Fruit fly (Drosophila melanogaster) whole organism, embryonic: Measurements from ENCODE around the gene CG10068.

ENCODE experiments used
- Aef1 ChIP-seq: fragments of 200-800 bp; sonication (Bioruptor generic); IDR thresholded peaks from 3 replicates; pipeline ENCODE4 v1.3.6; 2022; ENCODE audit warnings: missing biosample characterization, missing genetic modification characterization
- Asciz ChIP-seq: fragments of 200-800 bp; sonication (Bioruptor generic); optimal IDR thresholded peaks from 2 replicates; lab custom pipeline; 2017; ENCODE audit warnings: missing biosample characterization, mild to moderate bottlenecking, missing genetic modification characterization, missing genetic modification reagents
- Atf6 ChIP-seq: fragments of 200-800 bp; sonication (Bioruptor generic); IDR thresholded peaks from 2 replicates; pipeline ENCODE4 v1.3.6; 2022; ENCODE audit warnings: missing biosample characterization, missing genetic modification characterization
- CG10543 ChIP-seq: fragments of 200-800 bp; sonication (Bioruptor generic); optimal IDR thresholded peaks from 3 replicates; lab custom pipeline; 2017; ENCODE audit warnings: missing biosample characterization, mild to moderate bottlenecking, missing genetic modification characterization, moderate library complexity
- CG1233 ChIP-seq: fragments of 200-800 bp; sonication (Bioruptor generic); optimal IDR thresholded peaks from 4 replicates; lab custom pipeline; 2018; ENCODE audit warnings: missing biosample characterization, mild to moderate bottlenecking, missing genetic modification characterization
- CG13296 ChIP-seq: fragments of 200-800 bp; sonication (Bioruptor generic); optimal IDR thresholded peaks from 3 replicates; lab custom pipeline; 2018; ENCODE audit warnings: missing biosample characterization, mild to moderate bottlenecking, missing genetic modification characterization
- CG14441 ChIP-seq: fragments of 200-800 bp; sonication (Bioruptor generic); IDR thresholded peaks from 2 replicates; pipeline ENCODE4 v1.3.6; 2022; ENCODE audit warnings: missing biosample characterization, missing genetic modification characterization
- CG15269 ChIP-seq: fragments of 200-800 bp; sonication (Bioruptor generic); optimal IDR thresholded peaks from 2 replicates; lab custom pipeline; 2018; ENCODE audit warnings: missing biosample characterization, mild to moderate bottlenecking, missing genetic modification characterization, moderate library complexity
- CG17328 ChIP-seq: fragments of 200-800 bp; sonication (Bioruptor generic); IDR thresholded peaks from 2 replicates; pipeline ENCODE4 v1.3.6; 2022; ENCODE audit warnings: missing biosample characterization, missing genetic modification characterization
- CG2120 ChIP-seq: fragments of 200-800 bp; sonication (Bioruptor generic); optimal IDR thresholded peaks from 3 replicates; lab custom pipeline; 2016; ENCODE audit warnings: missing biosample characterization, missing genetic modification characterization
- CG30403 ChIP-seq: fragments of 200-800 bp; sonication (Bioruptor generic); optimal IDR thresholded peaks from 3 replicates; lab custom pipeline; 2016; ENCODE audit warnings: missing biosample characterization, missing genetic modification characterization
- CG3281 ChIP-seq: fragments of 200-800 bp; sonication (Bioruptor generic); optimal IDR thresholded peaks from 3 replicates; lab custom pipeline; 2017; ENCODE audit warnings: missing biosample characterization, mild to moderate bottlenecking, missing genetic modification characterization
- CG33213 ChIP-seq: fragments of 200-800 bp; sonication (Bioruptor generic); optimal IDR thresholded peaks from 3 replicates; lab custom pipeline; 2016; ENCODE audit warnings: missing biosample characterization, missing genetic modification characterization
- CG34376 ChIP-seq: fragments of 200-800 bp; sonication (Bioruptor generic); optimal IDR thresholded peaks from 2 replicates; lab custom pipeline; 2018; ENCODE audit warnings: missing biosample characterization, mild to moderate bottlenecking, missing genetic modification characterization
- CG3995 ChIP-seq: fragments of 200-800 bp; sonication (Bioruptor generic); optimal IDR thresholded peaks from 3 replicates; lab custom pipeline; 2016; ENCODE audit warnings: missing biosample characterization, missing genetic modification characterization
- CG42726 ChIP-seq: fragments of 200-800 bp; sonication (Bioruptor generic); IDR thresholded peaks from 2 replicates; pipeline ENCODE4 v1.3.6; 2022; ENCODE audit warnings: missing biosample characterization, missing genetic modification characterization; ENCODE audit not compliant: partially characterized antibody
- CG4328 ChIP-seq: fragments of 200-800 bp; sonication (Bioruptor generic); optimal IDR thresholded peaks from 3 replicates; lab custom pipeline; 2017; ENCODE audit warnings: missing biosample characterization, missing genetic modification reagents, missing genetic modification characterization
- CG4617 ChIP-seq: fragments of 200-800 bp; sonication (Bioruptor generic); optimal IDR thresholded peaks from 3 replicates; lab custom pipeline; 2016; ENCODE audit warnings: missing biosample characterization, missing genetic modification characterization, borderline replicate concordance
- CG4707 ChIP-seq: fragments of 200-800 bp; sonication (Bioruptor generic); optimal IDR thresholded peaks from 2 replicates; lab custom pipeline; 2018; ENCODE audit warnings: missing biosample characterization, mild to moderate bottlenecking, missing genetic modification characterization, moderate library complexity
- CG6175 ChIP-seq: fragments of 200-800 bp; sonication (Bioruptor generic); IDR thresholded peaks from 3 replicates; pipeline ENCODE4 v1.3.6; 2022; ENCODE audit warnings: missing biosample characterization, missing genetic modification characterization
- CG7556 ChIP-seq: fragments of 200-800 bp; sonication (Bioruptor generic); optimal IDR thresholded peaks from 2 replicates; lab custom pipeline; 2017; ENCODE audit warnings: missing biosample characterization, mild to moderate bottlenecking, missing genetic modification characterization
- CG8359 ChIP-seq: fragments of 200-800 bp; sonication (Bioruptor generic); optimal IDR thresholded peaks from 2 replicates; lab custom pipeline; 2017; ENCODE audit warnings: missing biosample characterization, mild to moderate bottlenecking, missing genetic modification characterization, borderline replicate concordance
- CG8388 ChIP-seq: fragments of 200-800 bp; sonication (Bioruptor generic); optimal IDR thresholded peaks from 2 replicates; lab custom pipeline; 2019; ENCODE audit warnings: missing biosample characterization, mild to moderate bottlenecking, missing genetic modification characterization, moderate library complexity
- D19A ChIP-seq: fragments of 200-800 bp; optimal IDR thresholded peaks from 3 replicates; lab custom pipeline; 2019; ENCODE audit warnings: missing biosample characterization, mild to moderate bottlenecking, missing genetic modification characterization, moderate library complexity
- Eip74EF ChIP-seq, 2 experiments: fragments of 200-800 bp in 1 of 2; fragments of >200 bp in 1 of 2; sonication (Bioruptor generic) in 1 of 2; optimal IDR thresholded peaks; 2 replicates each; lab custom pipeline; 2017 to 2019; ENCODE audit warnings: missing biosample characterization in 2 of 2, missing genetic modification characterization in 2 of 2, mild to moderate bottlenecking in 1 of 2, moderate library complexity in 1 of 2
- H15 ChIP-seq: fragments of 200-800 bp; sonication (Bioruptor generic); IDR thresholded peaks from 3 replicates; pipeline ENCODE4 v1.3.6; 2022; ENCODE audit warnings: missing biosample characterization, missing genetic modification characterization
- Max ChIP-seq: fragments of 200-800 bp; sonication (Bioruptor generic); optimal IDR thresholded peaks from 2 replicates; lab custom pipeline; 2016; ENCODE audit warnings: missing biosample characterization, mild to moderate bottlenecking, missing genetic modification characterization
- Myb ChIP-seq: fragments of 200-800 bp; sonication (Bioruptor generic); optimal IDR thresholded peaks from 2 replicates; lab custom pipeline; 2016; ENCODE audit warnings: missing biosample characterization, missing genetic modification characterization
- Ptx1 ChIP-seq: fragments of 200-800 bp; sonication (Bioruptor generic); IDR thresholded peaks from 2 replicates; pipeline ENCODE4 v1.3.6; 2022; ENCODE audit warnings: missing biosample characterization, missing genetic modification characterization
- Rfx ChIP-seq: fragments of 200-800 bp; sonication (Bioruptor generic); IDR thresholded peaks from 2 replicates; pipeline ENCODE4 v1.3.6; 2022; ENCODE audit warnings: missing biosample characterization, missing genetic modification characterization
- Sin3A ChIP-seq: fragments of >200 bp; optimal IDR thresholded peaks from 2 replicates; lab custom pipeline; 2018
- Taf1 ChIP-seq: fragments of 200-800 bp; sonication (Bioruptor generic); IDR thresholded peaks from 2 replicates; pipeline ENCODE4 v1.3.6; 2022; ENCODE audit warnings: missing biosample characterization, missing genetic modification characterization
- Xrp1 ChIP-seq: fragments of 200-800 bp; sonication (Bioruptor generic); IDR thresholded peaks from 2 replicates; pipeline ENCODE4 v1.3.6; 2022; ENCODE audit warnings: missing biosample characterization, missing genetic modification characterization
- YL-1 ChIP-seq: fragments of 200-800 bp; sonication (Bioruptor generic); optimal IDR thresholded peaks from 3 replicates; lab custom pipeline; 2017; ENCODE audit warnings: missing biosample characterization, mild to moderate bottlenecking, missing genetic modification characterization
- br ChIP-seq: fragments of >200 bp; optimal IDR thresholded peaks from 2 replicates; lab custom pipeline; 2017
- da ChIP-seq: fragments of 200-800 bp; sonication (Bioruptor generic); optimal IDR thresholded peaks from 2 replicates; lab custom pipeline; 2016; ENCODE audit warnings: missing biosample characterization, missing genetic modification characterization
- esg ChIP-seq: fragments of 200-800 bp; sonication (Bioruptor generic); conservative IDR thresholded peaks from 2 replicates; pipeline ENCODE4 v1.3.6; 2022; ENCODE audit warnings: missing biosample characterization, missing genetic modification characterization
- gcm ChIP-seq: fragments of 200-800 bp; sonication (Bioruptor generic); optimal IDR thresholded peaks from 2 replicates; lab custom pipeline; 2019; ENCODE audit warnings: missing biosample characterization, mild to moderate bottlenecking, missing genetic modification characterization, moderate library complexity
- gfzf ChIP-seq: fragments of 200-800 bp; sonication (Bioruptor generic); optimal IDR thresholded peaks from 2 replicates; lab custom pipeline; 2016; ENCODE audit warnings: missing biosample characterization, mild to moderate bottlenecking, missing genetic modification characterization, moderate library complexity
- h ChIP-seq: fragments of >200 bp; optimal IDR thresholded peaks from 2 replicates; lab custom pipeline; 2017
- insv ChIP-seq, 2 experiments: fragments of 200-800 bp; sonication (Bioruptor generic); optimal IDR thresholded peaks; 3 replicates each; lab custom pipeline; 2016 to 2018; ENCODE audit warnings: missing biosample characterization in 2 of 2, missing genetic modification characterization in 2 of 2
- kah ChIP-seq: fragments of 200-800 bp; sonication (Bioruptor generic); optimal IDR thresholded peaks from 2 replicates; lab custom pipeline; 2018; ENCODE audit warnings: missing biosample characterization, mild to moderate bottlenecking, missing genetic modification characterization
- nerfin-1 ChIP-seq: fragments of 200-800 bp; sonication (Bioruptor generic); optimal IDR thresholded peaks from 3 replicates; lab custom pipeline; 2019; ENCODE audit warnings: missing biosample characterization, mild to moderate bottlenecking, missing genetic modification characterization, moderate library complexity
- onecut ChIP-seq: fragments of 200-800 bp; sonication (Bioruptor generic); IDR thresholded peaks from 2 replicates; pipeline ENCODE4 v1.3.6; 2022; ENCODE audit warnings: missing biosample characterization, missing genetic modification characterization
- peb ChIP-seq: fragments of 200-800 bp; sonication (Bioruptor generic); IDR thresholded peaks from 2 replicates; pipeline ENCODE4 v1.3.6; 2022; ENCODE audit warnings: missing biosample characterization, missing genetic modification characterization
- salm ChIP-seq: fragments of 200-800 bp; sonication (Bioruptor generic); optimal IDR thresholded peaks from 2 replicates; lab custom pipeline; 2018; ENCODE audit warnings: missing biosample characterization, mild to moderate bottlenecking, missing genetic modification characterization
- so ChIP-seq: fragments of 200-800 bp; sonication (Bioruptor generic); IDR thresholded peaks from 3 replicates; pipeline ENCODE4 v1.3.6; 2022; ENCODE audit warnings: missing biosample characterization, missing genetic modification characterization
- trem ChIP-seq: fragments of 200-800 bp; optimal IDR thresholded peaks from 3 replicates; lab custom pipeline; 2019; ENCODE audit warnings: missing biosample characterization, mild to moderate bottlenecking, missing genetic modification characterization, moderate library complexity
- usp ChIP-seq: fragments of >200 bp; optimal IDR thresholded peaks from 2 replicates; lab custom pipeline; 2017; ENCODE audit warnings: missing biosample characterization, missing genetic modification characterization

CG10068 gene

dm6 chr3R:7086377-7087200, 41.2 kb downstream of the CG10068 start, which contains the start of gene alphaTub84B (continued):
- TF ChIP-seq CG42726 (GFP tag; lab: Robert Waterston, UW) (peak; percentile 89), kah (GFP tag; lab: Kevin White, UChicago) (peak; percentile 34), CG13296 (GFP tag; lab: Kevin White, UChicago) (peak; percentile 64), br (lab: Kevin White, UChicago) (no peak), Sin3A (peak; percentile 24), Eip74EF (GFP tag; optimal IDR thresholded peaks at IDR 0.05; lab: Kevin White, UChicago) (peak in 1 of 2 experiments; percentile 42), D19A (tag; lab: Kevin White, UChicago) (peak; percentile 13), insv (GFP tag; optimal IDR thresholded peaks at IDR 0.05; lab: Kevin White, UChicago) (peak in 1 of 2 experiments; percentile 44), CG1233 (GFP tag; lab: Kevin White, UChicago) (peak; percentile 77), CG4328 (GFP tag; lab: Kevin White, UChicago) (peak; percentile 61), Aef1 (GFP tag; lab: Robert Waterston, UW) (peak; percentile 15; the same call in 2 of the 3 replicates), CG8388 (GFP tag; lab: Kevin White, UChicago) (peak; percentile 47), Xrp1 (GFP tag; lab: Robert Waterston, UW) (0 out of 2 replicates have a peak, but pooled peaks have one; percentile 31), salm (tag; lab: Kevin White, UChicago) (peak; percentile 49), Ptx1 (GFP tag; lab: Robert Waterston, UW) (0 out of 2 replicates have a peak, but pooled peaks have one; percentile 16), CG17328 (peak; percentile 67), CG3995 (GFP tag; lab: Kevin White, UChicago) (no peak), gfzf (GFP tag; lab: Kevin White, UChicago) (peak; percentile 97), CG4617 (GFP tag; lab: Kevin White, UChicago) (no peak), Asciz (GFP tag; lab: Kevin White, UChicago) (peak; percentile 67), CG3281 (peak; percentile 63), Myb (GFP tag; lab: Kevin White, UChicago) (peak; percentile 44), onecut (GFP tag; lab: Robert Waterston, UW) (peak; percentile 99), Atf6 (GFP tag; lab: Robert Waterston, UW) (peak; percentile 63), CG8359 (GFP tag; lab: Kevin White, UChicago) (no peak), usp (no peak), CG6175 (GFP tag; lab: Robert Waterston, UW) (0 out of 3 replicates have a peak, but pooled peaks have one; percentile 67), CG2120 (GFP tag; lab: Kevin White, UChicago) (peak; percentile 61), CG10543 (GFP tag; lab: Kevin White, UChicago) (peak; percentile 85), CG34376 (GFP tag; lab: Kevin White, UChicago) (peak; percentile 90), Rfx (peak; percentile 65), CG14441 (peak; percentile 46; the same call in 1 of the 2 replicates), da (GFP tag; lab: Kevin White, UChicago) (peak; percentile 14), Max (GFP tag; lab: Kevin White, UChicago) (peak; percentile 45), esg (GFP tag; lab: Robert Waterston, UW) (no peak), gcm (GFP tag; lab: Kevin White, UChicago) (peak; percentile 52), peb (GFP tag; lab: Robert Waterston, UW) (no peak), so (GFP tag; lab: Robert Waterston, UW) (peak; percentile 71; the same call in 2 of the 3 replicates), H15 (GFP tag; lab: Robert Waterston, UW) (no peak), trem (peak; percentile 64), nerfin-1 (tag; lab: Kevin White, UChicago) (peak; percentile 90), h (lab: Kevin White, UChicago) (no peak), CG33213 (GFP tag; lab: Kevin White, UChicago) (peak; percentile 87), CG15269 (tag; lab: Kevin White, UChicago) (peak; percentile 75), CG30403 (GFP tag; lab: Kevin White, UChicago) (no peak), CG7556 (GFP tag; lab: Kevin White, UChicago) (peak; percentile 60), YL-1 (peak; percentile 90), CG4707 (peak; percentile 68), Taf1 (GFP tag; lab: Robert Waterston, UW) (no peak)
